Worm (Caenorhabditis elegans): ENCODE results near the gene F54B3.4.

- TF ChIP-seq syd-9 (tag; optimal IDR thresholded peaks at IDR 0.05) (no peak), ama-1 (optimal IDR thresholded peaks at IDR 0.05) (no peak), pag-3 (tag; optimal IDR thresholded peaks at IDR 0.05; ENCODE audit: borderline replicate concordance) (no peak), ceh-2 (tag; optimal IDR thresholded peaks at IDR 0.05) (no peak), ceh-24 (tag; optimal IDR thresholded peaks at IDR 0.05) (no peak), che-1 (tag; optimal IDR thresholded peaks at IDR 0.05) (no peak), elt-2 (tag; optimal IDR thresholded peaks at IDR 0.05) (no peak), unc-55 (GFP tag; optimal IDR thresholded peaks at IDR 0.05) (no peak), hlh-30 (tag; optimal IDR thresholded peaks at IDR 0.05; ENCODE audit: insufficient read depth) (no peak), zip-5 (tag; optimal IDR thresholded peaks at IDR 0.05) (no peak), T23F11.4 (GFP tag; optimal IDR thresholded peaks at IDR 0.05) (no peak), eyg-1 (tag; optimal IDR thresholded peaks at IDR 0.05) (no peak), pha-4 (tag; optimal IDR thresholded peaks at IDR 0.05) (no peak), pax-1 (tag; optimal IDR thresholded peaks at IDR 0.05) (no peak)
Observed at ce11 chrII:10288926-10289325, 17.9 kb upstream of the F54B3.4 start.

Data from whole organism, late embryonic.